Fruit fly (Drosophila melanogaster) whole organism, prepupa: ENCODE data around the gene CG15306.

Experiments
- CG8119 ChIP-seq: fragments of 200-800 bp; sonication (Bioruptor generic); IDR thresholded peaks from 3 replicates; pipeline ENCODE4 v1.3.6; 2022; ENCODE audit warnings: missing biosample characterization, missing genetic modification characterization
- esn ChIP-seq: fragments of 200-800 bp; sonication (Bioruptor generic); optimal IDR thresholded peaks from 2 replicates; lab custom pipeline; 2016; ENCODE audit warnings: missing biosample characterization, mild to moderate bottlenecking, missing genetic modification characterization, moderate library complexity
- vri ChIP-seq: fragments of 200-800 bp; sonication (Bioruptor generic); optimal IDR thresholded peaks from 3 replicates; lab custom pipeline; 2016; ENCODE audit warnings: missing biosample characterization, mild to moderate bottlenecking, missing genetic modification characterization

DNA sequence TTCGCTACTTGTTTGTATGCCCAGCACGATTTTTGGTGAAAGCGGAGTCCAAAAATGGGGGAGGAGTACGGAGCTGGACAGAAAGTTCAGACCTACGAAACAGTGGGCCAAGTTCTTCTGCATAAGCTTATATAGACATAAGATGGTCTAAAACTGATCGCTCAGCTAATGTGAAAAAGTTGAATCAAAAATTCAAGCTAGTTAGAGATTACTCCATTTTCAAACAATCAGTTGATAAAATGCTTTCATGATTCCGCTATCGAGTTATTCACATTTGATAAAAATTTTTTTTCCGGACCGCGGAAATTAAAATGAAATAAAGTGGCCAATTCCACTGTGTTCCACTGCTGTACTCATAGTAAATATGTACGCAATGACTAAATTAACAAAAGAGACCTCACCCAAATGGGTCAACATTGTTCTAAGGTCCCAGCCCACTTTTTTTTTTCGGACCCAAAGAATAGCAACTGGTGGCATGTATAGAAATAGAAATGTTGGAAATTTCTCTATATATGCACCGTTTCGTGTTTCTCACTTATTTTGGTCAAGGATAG, 11.1 kb downstream of the CG15306 start:
- no peak for TF ChIP-seq esn
- no peak for TF ChIP-seq vri
- no peak for TF ChIP-seq CG8119 (GFP tag; lab: Robert Waterston, UW)
